In genomic region chr3R:18928346-18928917, dm6 we compare ENCODE assay signal across 2 fruit fly cellular contexts.
A peak's percentile ranks its signal among the peaks of the same experiment; 100 is the strongest.
TF ChIP-seq lines count a peak whose summit lies in the region.

Gene Mpc1 (minus strand): TSS chr3R:18928659.

TF ChIP-seq in whole organism, embryonic, 481 proteins besides CTCF, POLR2A, EP300 and RAD21 (continued from another document and continues in another):
- peak; percentile 27 for TF ChIP-seq CG2678 (tag; optimal IDR thresholded peaks at IDR 0.05; lab: Kevin White, UChicago)
- peak; percentile 41; the same call in 1 of the 2 replicates for TF ChIP-seq CG14014 (GFP tag; IDR thresholded peaks at IDR 0.05; lab: Robert Waterston, UW)
- peak; percentile 52; the same call in 2 of the 3 replicates for TF ChIP-seq zen2 (GFP tag; IDR thresholded peaks at IDR 0.05; lab: Robert Waterston, UW; ENCODE audit: partially characterized antibody)
- TF ChIP-seq CG8290 (GFP tag; optimal IDR thresholded peaks at IDR 0.05; lab: Kevin White, UChicago): no peak
- peak in 1 of 2 experiments; percentile 66 for TF ChIP-seq CG8290 (tag; optimal IDR thresholded peaks at IDR 0.05; lab: Kevin White, UChicago)
- TF ChIP-seq CG34224 (GFP tag; IDR thresholded peaks at IDR 0.05; lab: Robert Waterston, UW; ENCODE audit: partially characterized antibody): peak; percentile 67; the same call in 1 of the 3 replicates
- TF ChIP-seq Pdp1 (GFP tag; optimal IDR thresholded peaks at IDR 0.05; lab: Kevin White, UChicago): peak in 1 of 2 experiments; percentile 98
- TF ChIP-seq Ravus (GFP tag; IDR thresholded peaks at IDR 0.05; lab: Robert Waterston, UW): no peak
- peak; percentile 84 for TF ChIP-seq CG6791 (GFP tag; IDR thresholded peaks at IDR 0.05; lab: Robert Waterston, UW; ENCODE audit: partially characterized antibody)
- TF ChIP-seq CG7372 (GFP tag; IDR thresholded peaks at IDR 0.05; lab: Robert Waterston, UW): 0 out of 2 replicates have a peak, but pooled peaks have one; percentile 7
- TF ChIP-seq CG16813 (GFP tag; IDR thresholded peaks at IDR 0.05; lab: Robert Waterston, UW; ENCODE audit: partially characterized antibody): peak; percentile 77
- TF ChIP-seq CG7963 (GFP tag; IDR thresholded peaks at IDR 0.05; lab: Robert Waterston, UW; ENCODE audit: partially characterized antibody): peak; percentile 68
- TF ChIP-seq gsb (GFP tag; IDR thresholded peaks at IDR 0.05; lab: Robert Waterston, UW): no peak
- TF ChIP-seq CG12219 (GFP tag; optimal IDR thresholded peaks at IDR 0.05; lab: Kevin White, UChicago): no peak
- no peak for TF ChIP-seq gcm (GFP tag; optimal IDR thresholded peaks at IDR 0.05; lab: Kevin White, UChicago)
- TF ChIP-seq CG8089 (GFP tag; optimal IDR thresholded peaks at IDR 0.05; lab: Kevin White, UChicago): no peak
- TF ChIP-seq CG1603 (tag; optimal IDR thresholded peaks at IDR 0.05; lab: Kevin White, UChicago): peak; percentile 19
- TF ChIP-seq pzg (GFP tag; optimal IDR thresholded peaks at IDR 0.05; lab: Kevin White, UChicago): peak; percentile 55
- peak; percentile 6; the same call in 1 of the 2 replicates for TF ChIP-seq CG11085 (GFP tag; IDR thresholded peaks at IDR 0.05; lab: Robert Waterston, UW)
- TF ChIP-seq vnd (GFP tag; IDR thresholded peaks at IDR 0.05; lab: Robert Waterston, UW; ENCODE audit: partially characterized antibody): peak; percentile 67
- peak; percentile 45 for TF ChIP-seq CHES-1-like (GFP tag; optimal IDR thresholded peaks at IDR 0.05; lab: Kevin White, UChicago)
- peak; percentile 5 for TF ChIP-seq B-H2 (GFP tag; optimal IDR thresholded peaks at IDR 0.05; lab: Kevin White, UChicago)
- no peak for TF ChIP-seq CG11398 (GFP tag; optimal IDR thresholded peaks at IDR 0.05; lab: Kevin White, UChicago)
- peak; percentile 61 for TF ChIP-seq NFAT (GFP tag; IDR thresholded peaks at IDR 0.05; lab: Robert Waterston, UW)
- TF ChIP-seq Sin3A (optimal IDR thresholded peaks at IDR 0.05; lab: Kevin White, UChicago): peak; percentile 12
- peak in 1 of 2 experiments; percentile 35 for TF ChIP-seq Hr78 (GFP tag; optimal IDR thresholded peaks at IDR 0.05; lab: Kevin White, UChicago)
- peak; percentile 72 for TF ChIP-seq HLH4C (GFP tag; IDR thresholded peaks at IDR 0.05; lab: Robert Waterston, UW; ENCODE audit: partially characterized antibody)
- peak; percentile 73 for TF ChIP-seq CG14710 (tag; optimal IDR thresholded peaks at IDR 0.05; lab: Kevin White, UChicago)
- TF ChIP-seq Dp (GFP tag; optimal IDR thresholded peaks at IDR 0.05; lab: Kevin White, UChicago): peak; percentile 69
- peak; percentile 84 for TF ChIP-seq Opbp (GFP tag; IDR thresholded peaks at IDR 0.05; lab: Robert Waterston, UW; ENCODE audit: partially characterized antibody)
- peak; percentile 69 for TF ChIP-seq ato (GFP tag; IDR thresholded peaks at IDR 0.05; lab: Robert Waterston, UW; ENCODE audit: partially characterized antibody)
- TF ChIP-seq sob (GFP tag; IDR thresholded peaks at IDR 0.05; lab: Robert Waterston, UW): peak; percentile 5; the same call in 1 of the 2 replicates
- peak in 1 of 2 experiments; percentile 54 for TF ChIP-seq crp (GFP tag; optimal IDR thresholded peaks at IDR 0.05; lab: Kevin White, UChicago)
- peak; percentile 83 for TF ChIP-seq BEAF-32 (GFP tag; optimal IDR thresholded peaks at IDR 0.05; lab: Kevin White, UChicago)
- TF ChIP-seq CG11456 (GFP tag; IDR thresholded peaks at IDR 0.05; lab: Robert Waterston, UW): 0 out of 3 replicates have a peak, but pooled peaks have one; percentile 54
- TF ChIP-seq CG11504 (tag; optimal IDR thresholded peaks at IDR 0.05; lab: Kevin White, UChicago): peak; percentile 52
- peak; percentile 9; the same call in 1 of the 2 replicates for TF ChIP-seq sisA (GFP tag; IDR thresholded peaks at IDR 0.05; lab: Robert Waterston, UW)
- peak; percentile 39 for TF ChIP-seq sd (tag; optimal IDR thresholded peaks at IDR 0.05; lab: Kevin White, UChicago)
- TF ChIP-seq sug (tag; optimal IDR thresholded peaks at IDR 0.05; lab: Kevin White, UChicago): peak; percentile 22
- TF ChIP-seq row (GFP tag; IDR thresholded peaks at IDR 0.05; lab: Robert Waterston, UW): peak; percentile 86
- peak; percentile 29 for TF ChIP-seq CG34376 (GFP tag; optimal IDR thresholded peaks at IDR 0.05; lab: Kevin White, UChicago)
- TF ChIP-seq ftz-f1 (GFP tag; optimal IDR thresholded peaks at IDR 0.05; lab: Kevin White, UChicago): peak; percentile 92
- TF ChIP-seq amos (GFP tag; IDR thresholded peaks at IDR 0.05; lab: Robert Waterston, UW; ENCODE audit: partially characterized antibody): peak; percentile 85; the same call in 1 of the 2 replicates
- peak; percentile 62; the same call in 2 of the 3 replicates for TF ChIP-seq hb (GFP tag; IDR thresholded peaks at IDR 0.05; lab: Robert Waterston, UW; ENCODE audit: partially characterized antibody)
- peak; percentile 61 for TF ChIP-seq Xrp1 (GFP tag; IDR thresholded peaks at IDR 0.05; lab: Robert Waterston, UW)
- peak; percentile 81; the same call in 3 of the 4 replicates for TF ChIP-seq Dll (GFP tag; IDR thresholded peaks at IDR 0.05; lab: Robert Waterston, UW; ENCODE audit: partially characterized antibody)
- TF ChIP-seq ci (GFP tag; IDR thresholded peaks at IDR 0.05; lab: Robert Waterston, UW): peak; percentile 37; the same call in 1 of the 3 replicates
- TF ChIP-seq ken (GFP tag; IDR thresholded peaks at IDR 0.05; lab: Robert Waterston, UW): 0 out of 3 replicates have a peak, but pooled peaks have one; percentile 35
- TF ChIP-seq slbo (GFP tag; IDR thresholded peaks at IDR 0.05; lab: Robert Waterston, UW): peak; percentile 55
- peak; percentile 22 for TF ChIP-seq nmo (GFP tag; optimal IDR thresholded peaks at IDR 0.05; lab: Kevin White, UChicago)
- peak; percentile 20; the same call in 1 of the 2 replicates for TF ChIP-seq CG10366 (GFP tag; IDR thresholded peaks at IDR 0.05; lab: Robert Waterston, UW)
- TF ChIP-seq sqz (GFP tag; optimal IDR thresholded peaks at IDR 0.05; lab: Kevin White, UChicago): peak; percentile 57
- TF ChIP-seq E2f2 (GFP tag; IDR thresholded peaks at IDR 0.05; lab: Robert Waterston, UW): peak; percentile 72
- TF ChIP-seq sna (GFP tag; IDR thresholded peaks at IDR 0.05; lab: Robert Waterston, UW; ENCODE audit: partially characterized antibody): 0 out of 2 replicates have a peak, but pooled peaks have one; percentile 64
- no peak for TF ChIP-seq bcd (GFP tag; optimal IDR thresholded peaks at IDR 0.05; lab: Kevin White, UChicago)
- peak; percentile 46 for TF ChIP-seq CG10543 (GFP tag; optimal IDR thresholded peaks at IDR 0.05; lab: Kevin White, UChicago)
- peak; percentile 36 for TF ChIP-seq Myb (GFP tag; optimal IDR thresholded peaks at IDR 0.05; lab: Kevin White, UChicago)
- TF ChIP-seq en (GFP tag; optimal IDR thresholded peaks at IDR 0.05; lab: Kevin White, UChicago): no peak
- TF ChIP-seq kah (GFP tag; optimal IDR thresholded peaks at IDR 0.05; lab: Kevin White, UChicago): peak; percentile 85

TF ChIP-seq in whole organism, prepupa, 60 proteins besides CTCF, POLR2A, EP300 and RAD21 (continued from another document):
- TF ChIP-seq salr (GFP tag; optimal IDR thresholded peaks at IDR 0.05; lab: Kevin White, UChicago): no peak
- TF ChIP-seq Hr38 (GFP tag; optimal IDR thresholded peaks at IDR 0.05; lab: Kevin White, UChicago): no peak
- no peak for TF ChIP-seq CG10631 (GFP tag; optimal IDR thresholded peaks at IDR 0.05; lab: Kevin White, UChicago)
- TF ChIP-seq CG8319 (GFP tag; optimal IDR thresholded peaks at IDR 0.05; lab: Kevin White, UChicago): no peak
- TF ChIP-seq esn (GFP tag; optimal IDR thresholded peaks at IDR 0.05; lab: Kevin White, UChicago): no peak
- TF ChIP-seq Sox102F (GFP tag; optimal IDR thresholded peaks at IDR 0.05; lab: Kevin White, UChicago): no peak
- TF ChIP-seq fkh (GFP tag; optimal IDR thresholded peaks at IDR 0.05; lab: Kevin White, UChicago): peak; percentile 48
- TF ChIP-seq acj6 (GFP tag; optimal IDR thresholded peaks at IDR 0.05; lab: Kevin White, UChicago): no peak
- TF ChIP-seq CG7368 (GFP tag; optimal IDR thresholded peaks at IDR 0.05; lab: Kevin White, UChicago): no peak
- TF ChIP-seq CG32006 (GFP tag; optimal IDR thresholded peaks at IDR 0.05; lab: Kevin White, UChicago): no peak
- TF ChIP-seq CG3032 (tag; optimal IDR thresholded peaks at IDR 0.05; lab: Kevin White, UChicago): no peak
- peak; percentile 64 for TF ChIP-seq vri (GFP tag; optimal IDR thresholded peaks at IDR 0.05; lab: Kevin White, UChicago)
